Worm (Caenorhabditis elegans) whole organism, late embryonic: ENCODE measurements around the gene srh-145.
A peak's percentile ranks its signal among the peaks of the same experiment; 100 is the strongest.

ENCODE experiments used
- C08G9.2 ChIP-seq: sonication (generic microtip); optimal IDR thresholded peaks from 2 replicates; lab custom pipeline; 2016; ENCODE audit warnings: mild to moderate bottlenecking, missing genetic modification characterization, moderate library complexity, missing compliant biosample characterization
- C38D4.7 ChIP-seq: fragments of 200-800 bp; sonication (Bioruptor generic); optimal IDR thresholded peaks from 2 replicates; lab custom pipeline; 2018; ENCODE audit warnings: mild to moderate bottlenecking, missing genetic modification characterization, moderate library complexity, missing compliant biosample characterization
- F13H6.1 ChIP-seq: sonication (generic microtip); optimal IDR thresholded peaks from 2 replicates; lab custom pipeline; 2016; ENCODE audit warnings: missing genetic modification characterization, missing compliant biosample characterization
- K02D7.2 ChIP-seq: sonication (generic microtip); optimal IDR thresholded peaks from 2 replicates; lab custom pipeline; 2017; ENCODE audit warnings: mild to moderate bottlenecking, missing genetic modification characterization, missing compliant biosample characterization
- Y22D7AL.16 ChIP-seq: sonication (generic microtip); optimal IDR thresholded peaks from 2 replicates; lab custom pipeline; 2016; ENCODE audit warnings: missing genetic modification characterization, missing compliant biosample characterization
- ahr-1 ChIP-seq: sonication (generic microtip); optimal IDR thresholded peaks from 2 replicates; lab custom pipeline; 2016; ENCODE audit warnings: missing genetic modification characterization, missing compliant biosample characterization
- ama-1 ChIP-seq: fragments of 150-350 bp; optimal IDR thresholded peaks from 2 replicates; lab custom pipeline; 2014
- ceh-18 ChIP-seq: sonication (generic microtip); optimal IDR thresholded peaks from 2 replicates; lab custom pipeline; 2016; ENCODE audit warnings: missing genetic modification characterization, missing compliant biosample characterization
- ceh-19 ChIP-seq: fragments of 200-800 bp; sonication (Bioruptor generic); optimal IDR thresholded peaks from 2 replicates; lab custom pipeline; 2018; ENCODE audit warnings: mild to moderate bottlenecking, missing genetic modification characterization, missing compliant biosample characterization
- ceh-2 ChIP-seq: sonication (generic microtip); optimal IDR thresholded peaks from 2 replicates; lab custom pipeline; 2016; ENCODE audit warnings: missing genotype, missing genetic modification characterization, missing compliant biosample characterization
- ceh-24 ChIP-seq: sonication (generic microtip); optimal IDR thresholded peaks from 2 replicates; lab custom pipeline; 2016; ENCODE audit warnings: mild to moderate bottlenecking, missing genetic modification characterization, missing compliant biosample characterization
- ceh-30 ChIP-seq: fragments of 150-350 bp; optimal IDR thresholded peaks from 2 replicates; lab custom pipeline; 2014; ENCODE audit warnings: missing biosample characterization, missing genetic modification characterization
- ceh-31 ChIP-seq: sonication (generic microtip); optimal IDR thresholded peaks from 2 replicates; lab custom pipeline; 2016; ENCODE audit warnings: missing genetic modification characterization, missing compliant biosample characterization
- ceh-45 ChIP-seq: fragments of 200-800 bp; sonication (Bioruptor generic); IDR thresholded peaks from 2 replicates; pipeline ENCODE4 v1.3.6; 2022; ENCODE audit warnings: missing genetic modification reagents, missing genetic modification characterization, missing compliant biosample characterization
- ceh-9 ChIP-seq: sonication (generic microtip); optimal IDR thresholded peaks from 2 replicates; lab custom pipeline; 2016; ENCODE audit warnings: mild to moderate bottlenecking, missing genetic modification characterization, inconsistent platforms, missing compliant biosample characterization
- che-1 ChIP-seq: sonication (generic microtip); optimal IDR thresholded peaks from 2 replicates; lab custom pipeline; 2016; ENCODE audit warnings: mild to moderate bottlenecking, missing genetic modification characterization, missing compliant biosample characterization
- dmd-4 ChIP-seq: sonication (generic microtip); optimal IDR thresholded peaks from 2 replicates; lab custom pipeline; 2016; ENCODE audit warnings: borderline replicate concordance, missing genetic modification characterization, missing compliant biosample characterization
- elt-2 ChIP-seq: sonication (generic microtip); optimal IDR thresholded peaks from 2 replicates; lab custom pipeline; 2016; ENCODE audit warnings: missing genetic modification reagents, missing genetic modification characterization, missing compliant biosample characterization
- ets-4 ChIP-seq: sonication (generic microtip); optimal IDR thresholded peaks from 2 replicates; lab custom pipeline; 2016; ENCODE audit warnings: missing genetic modification characterization, missing compliant biosample characterization
- eyg-1 ChIP-seq: sonication (generic microtip); optimal IDR thresholded peaks from 2 replicates; lab custom pipeline; 2016; ENCODE audit warnings: missing genotype, missing genetic modification characterization, missing compliant biosample characterization
- fax-1 ChIP-seq: sonication (generic microtip); optimal IDR thresholded peaks from 2 replicates; lab custom pipeline; 2016; ENCODE audit warnings: missing genotype, missing genetic modification characterization, missing compliant biosample characterization
- fkh-6 ChIP-seq: sonication (generic microtip); optimal IDR thresholded peaks from 2 replicates; lab custom pipeline; 2016; ENCODE audit warnings: missing genetic modification characterization, missing compliant biosample characterization
- hlh-15 ChIP-seq: sonication (generic microtip); optimal IDR thresholded peaks from 2 replicates; lab custom pipeline; 2016; ENCODE audit warnings: missing genetic modification characterization, missing compliant biosample characterization
- hlh-30 ChIP-seq: sonication (generic microtip); optimal IDR thresholded peaks from 2 replicates; lab custom pipeline; 2017; ENCODE audit warnings: antibody characterized with exemption, missing genetic modification characterization, missing compliant biosample characterization; ENCODE audit not compliant: insufficient read depth
- hlh-8 ChIP-seq: sonication (generic microtip); optimal IDR thresholded peaks from 2 replicates; lab custom pipeline; 2016; ENCODE audit warnings: missing genotype, missing genetic modification characterization, missing compliant biosample characterization
- lim-6 ChIP-seq: sonication (generic microtip); optimal IDR thresholded peaks from 2 replicates; lab custom pipeline; 2016; ENCODE audit warnings: missing genetic modification characterization, missing compliant biosample characterization
- lin-11 ChIP-seq: fragments of 200-800 bp; sonication (Bioruptor generic); optimal IDR thresholded peaks from 2 replicates; lab custom pipeline; 2018; ENCODE audit warnings: mild to moderate bottlenecking, missing genetic modification characterization, missing compliant biosample characterization
- madf-2 ChIP-seq: sonication (generic microtip); optimal IDR thresholded peaks from 2 replicates; lab custom pipeline; 2017; ENCODE audit warnings: missing genetic modification characterization, missing compliant biosample characterization
- nfya-1 ChIP-seq: sonication (generic microtip); optimal IDR thresholded peaks from 2 replicates; lab custom pipeline; 2017; ENCODE audit warnings: missing genetic modification characterization, mild to moderate bottlenecking, missing compliant biosample characterization, antibody characterized with exemption, moderate library complexity
- pax-1 ChIP-seq: fragments of 150-350 bp; optimal IDR thresholded peaks from 2 replicates; lab custom pipeline; 2014; ENCODE audit warnings: missing biosample characterization, missing genetic modification characterization
- pha-4 ChIP-seq: fragments of 150-350 bp; optimal IDR thresholded peaks from 2 replicates; lab custom pipeline; 2018; ENCODE audit warnings: missing biosample characterization, missing genetic modification reagents, missing genetic modification characterization
- pqm-1 ChIP-seq: sonication (generic microtip); optimal IDR thresholded peaks from 2 replicates; lab custom pipeline; 2016; ENCODE audit warnings: missing genetic modification characterization, missing compliant biosample characterization
- pros-1 ChIP-seq: fragments of 150-350 bp; optimal IDR thresholded peaks from 2 replicates; lab custom pipeline; 2014; ENCODE audit warnings: missing biosample characterization, missing genetic modification reagents, missing genetic modification characterization
- ref-2 ChIP-seq: sonication (generic microtip); optimal IDR thresholded peaks from 2 replicates; lab custom pipeline; 2016; ENCODE audit warnings: missing genetic modification characterization, missing compliant biosample characterization
- rnt-1 ChIP-seq: sonication (generic microtip); optimal IDR thresholded peaks from 2 replicates; lab custom pipeline; 2016; ENCODE audit warnings: missing genetic modification characterization, missing compliant biosample characterization
- sox-2 ChIP-seq: fragments of 200-800 bp; sonication (Bioruptor generic); IDR thresholded peaks from 2 replicates; pipeline ENCODE4 v1.3.6; 2022; ENCODE audit warnings: missing genetic modification reagents, missing genetic modification characterization, missing compliant biosample characterization
- sox-4 ChIP-seq: sonication (generic microtip); optimal IDR thresholded peaks from 2 replicates; lab custom pipeline; 2017; ENCODE audit warnings: mild to moderate bottlenecking, missing genetic modification characterization, inconsistent platforms, missing compliant biosample characterization
- tbx-2 ChIP-seq: sonication (generic microtip); optimal IDR thresholded peaks from 2 replicates; lab custom pipeline; 2016; ENCODE audit warnings: missing genetic modification characterization, missing compliant biosample characterization
- ttx-3 ChIP-seq: sonication (generic microtip); optimal IDR thresholded peaks from 2 replicates; lab custom pipeline; 2016; ENCODE audit warnings: missing genetic modification reagents, missing genetic modification characterization, missing compliant biosample characterization
- unc-3 ChIP-seq, 2 experiments: fragments of 200-800 bp in 1 of 2; sonication (Bioruptor generic) in 1 of 2; sonication (generic microtip) in 1 of 2; conservative IDR thresholded peaks in 1 of 2; optimal IDR thresholded peaks in 1 of 2; 2 replicates each; pipeline versions ENCODE4 v1.3.6 to Lab custom; 2016 to 2022; ENCODE audit warnings: missing compliant biosample characterization in 2 of 2, missing genetic modification characterization in 2 of 2, missing genetic modification reagents in 1 of 2
- unc-42 ChIP-seq: sonication (generic microtip); optimal IDR thresholded peaks from 2 replicates; lab custom pipeline; 2016; ENCODE audit warnings: missing genotype, missing genetic modification characterization, missing compliant biosample characterization
- unc-86 ChIP-seq: sonication (generic microtip); optimal IDR thresholded peaks from 2 replicates; lab custom pipeline; 2016; ENCODE audit warnings: missing genetic modification characterization, missing compliant biosample characterization

srh-145 gene

DNA sequence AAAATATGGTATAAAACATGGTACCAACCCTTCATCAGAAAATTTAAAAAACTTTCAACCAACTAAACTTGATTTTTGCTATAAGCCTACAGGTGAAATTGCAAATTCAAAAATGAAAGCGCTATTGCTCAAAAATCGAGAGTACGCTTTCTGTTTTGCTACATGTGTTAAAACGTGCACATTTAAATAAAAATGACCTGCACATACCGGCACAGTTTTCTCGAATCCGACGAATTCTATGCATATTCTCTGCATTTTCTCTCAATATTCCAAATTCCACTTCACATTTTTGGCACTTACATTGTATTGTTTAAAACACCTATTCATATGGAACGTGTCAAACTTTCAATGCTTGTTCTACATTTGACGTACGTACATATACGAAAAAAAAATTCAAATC is at the start of gene srh-145:
TSS of gene srh-145 (plus strand) at position 193 of the 400 bp plus-strand sequence.
- TF ChIP-seq ahr-1 (tag; lab: Kevin White, UChicago) (no peak), hlh-30 (tag; lab: Kevin White, UChicago) (no peak), ceh-45 (GFP tag; lab: Robert Waterston, UW) (no peak), K02D7.2 (tag; lab: Kevin White, UChicago) (no peak), sox-4 (tag; lab: Kevin White, UChicago) (no peak), C38D4.7 (GFP tag; lab: Kevin White, UChicago) (no peak), tbx-2 (no peak)

- peak; percentile 99 for TF ChIP-seq nfya-1 (tag; lab: Kevin White, UChicago)
- TF ChIP-seq madf-2: no peak
- TF ChIP-seq, all 69 proteins: peak for 1
Measured at ce11 chrV:16361350-16361749, 49.2 kb upstream of the srh-145 start.

- peak; percentile 53 for TF ChIP-seq ama-1 (lab: Kevin White, UChicago)
- TF ChIP-seq K02D7.2 (tag; lab: Kevin White, UChicago): no peak
Measured at ce11 chrV:16367575-16367974, 42.9 kb upstream of the srh-145 start, which contains the start of gene W08G11.3. W08G11.3 (plus strand) TSS chrV:16367681.

DNA sequence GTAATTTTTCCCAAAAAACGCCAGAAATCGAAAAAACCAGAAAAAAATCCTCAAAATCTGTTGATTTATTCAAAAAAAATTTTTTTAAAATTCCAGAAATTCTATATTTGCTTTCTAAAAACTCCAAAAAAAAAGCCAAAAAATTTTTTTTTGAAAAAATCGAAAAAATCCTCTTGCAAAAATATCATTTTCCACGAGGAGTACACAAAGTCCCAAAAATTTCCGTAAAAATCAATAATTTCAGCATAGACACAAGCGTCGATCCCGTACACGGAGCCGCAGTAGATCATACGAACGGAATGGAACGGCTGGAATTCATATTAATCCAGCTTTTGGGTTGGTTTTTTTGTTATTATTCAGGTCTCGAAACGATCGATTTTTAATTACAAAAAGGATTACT is 42.4 kb upstream of the srh-145 start:
- no peak for TF ChIP-seq sox-2 (GFP tag; lab: Robert Waterston, UW)
- TF ChIP-seq ceh-19: no peak
- TF ChIP-seq K02D7.2 (tag; lab: Kevin White, UChicago): no peak
- TF ChIP-seq hlh-8 (tag; lab: Kevin White, UChicago): no peak
- TF ChIP-seq ceh-18: no peak
- no peak for TF ChIP-seq sox-4 (tag; lab: Kevin White, UChicago)
- TF ChIP-seq elt-2 (tag; lab: Kevin White, UChicago): no peak
- TF ChIP-seq rnt-1 (tag; lab: Kevin White, UChicago): no peak
- no peak for TF ChIP-seq che-1 (tag; lab: Kevin White, UChicago)
- no peak for TF ChIP-seq pax-1 (tag; lab: Kevin White, UChicago)
- TF ChIP-seq ref-2 (tag; lab: Kevin White, UChicago): no peak
- no peak for TF ChIP-seq eyg-1 (tag; lab: Kevin White, UChicago)

- TF ChIP-seq ceh-24: no peak
- TF ChIP-seq pha-4: no peak
- peak; percentile 27 for TF ChIP-seq F13H6.1 (tag; lab: Kevin White, UChicago)
- TF ChIP-seq ceh-31 (tag; lab: Kevin White, UChicago): peak; percentile 47
- TF ChIP-seq Y22D7AL.16 (tag; lab: Kevin White, UChicago): peak; percentile 52
- TF ChIP-seq unc-42 (tag; lab: Kevin White, UChicago): peak; percentile 41
- TF ChIP-seq dmd-4 (tag; lab: Kevin White, UChicago): no peak
- peak; percentile 26 for TF ChIP-seq ceh-2 (tag; lab: Kevin White, UChicago)
- no peak for TF ChIP-seq lim-6 (tag; lab: Kevin White, UChicago)
- TF ChIP-seq madf-2: peak; percentile 54
- TF ChIP-seq fkh-6 (tag; lab: Kevin White, UChicago): peak; percentile 48
- no peak for TF ChIP-seq pax-1 (tag; lab: Kevin White, UChicago)
- peak; percentile 58 for TF ChIP-seq C08G9.2 (tag; lab: Kevin White, UChicago)
- peak; percentile 6; the same call in 1 of the 2 replicates for TF ChIP-seq sox-2 (GFP tag; lab: Robert Waterston, UW)
- peak; percentile 49; the same call in 1 of the 2 replicates for TF ChIP-seq unc-3 (GFP tag; conservative IDR thresholded peaks at IDR 0.05; lab: Robert Waterston, UW)
- TF ChIP-seq unc-3 (tag; optimal IDR thresholded peaks at IDR 0.05; lab: Kevin White, UChicago): peak; percentile 35
- peak; percentile 47 for TF ChIP-seq sox-4 (tag; lab: Kevin White, UChicago)
- TF ChIP-seq che-1 (tag; lab: Kevin White, UChicago): peak; percentile 64
- peak; percentile 44 for TF ChIP-seq ttx-3 (tag; lab: Kevin White, UChicago)
- TF ChIP-seq unc-86 (tag; lab: Kevin White, UChicago): peak; percentile 45
- TF ChIP-seq ceh-30: no peak
- peak; percentile 45 for TF ChIP-seq lin-11
- peak; percentile 45 for TF ChIP-seq pqm-1 (tag; lab: Kevin White, UChicago)
- TF ChIP-seq K02D7.2 (tag; lab: Kevin White, UChicago): peak; percentile 35
- TF ChIP-seq ceh-9 (tag; lab: Kevin White, UChicago): peak; percentile 12
- peak; percentile 34 for TF ChIP-seq hlh-15 (tag; lab: Kevin White, UChicago)
- TF ChIP-seq pros-1 (tag; lab: Kevin White, UChicago): peak; percentile 72
- peak; percentile 61 for TF ChIP-seq elt-2 (tag; lab: Kevin White, UChicago)
- no peak for TF ChIP-seq ama-1 (lab: Kevin White, UChicago)
- TF ChIP-seq ets-4 (tag; lab: Kevin White, UChicago): no peak
- peak; percentile 60 for TF ChIP-seq fax-1
- TF ChIP-seq hlh-8 (tag; lab: Kevin White, UChicago): peak; percentile 44
- peak; percentile 73 for TF ChIP-seq ceh-19
Measured at ce11 chrV:16370039-16370438, 40.5 kb upstream of the srh-145 start.
